Worm (Caenorhabditis elegans) whole organism, L4/young adult: Measurements from ENCODE around the gene eif-3.B.

Experiments used
- W03F9.2 ChIP-seq: fragments of 150-350 bp; optimal IDR thresholded peaks from 2 replicates; lab custom pipeline; 2014; ENCODE audit warnings: missing biosample characterization, missing genetic modification characterization
- dao-5 ChIP-seq: sonication (generic microtip); optimal IDR thresholded peaks from 2 replicates; lab custom pipeline; 2016; ENCODE audit warnings: missing genotype, missing genetic modification characterization, moderate library complexity, missing compliant biosample characterization
- him-1 ChIP-seq: sonication (generic microtip); optimal IDR thresholded peaks from 2 replicates; lab custom pipeline; 2016; ENCODE audit warnings: missing genotype, missing genetic modification reagents, missing genetic modification characterization, missing compliant biosample characterization

- no peak for TF ChIP-seq him-1 (tag; lab: Kevin White, UChicago)
- no peak for TF ChIP-seq dao-5 (tag; lab: Kevin White, UChicago)
- TF ChIP-seq W03F9.2, result no peak
Observed at ce11 chrII:14805686-14806085, 10.5 kb downstream of the eif-3.B start, which contains the start of gene srt-11.
